Fruit fly (Drosophila melanogaster) whole organism, pupa: ENCODE measurements around the gene CG1552.

ENCODE experiments used
- CG10348 ChIP-seq: fragments of 200-800 bp; sonication (Bioruptor generic); IDR thresholded peaks from 2 replicates; pipeline ENCODE4 v1.3.6; 2022; ENCODE audit warnings: missing biosample characterization, missing genetic modification characterization
- CG12605 ChIP-seq: fragments of 200-800 bp; sonication (Bioruptor generic); IDR thresholded peaks from 2 replicates; pipeline ENCODE4 v1.3.6; 2022; ENCODE audit warnings: missing biosample characterization, missing genetic modification characterization
- CG13204 ChIP-seq: fragments of 200-800 bp; sonication (Bioruptor generic); optimal IDR thresholded peaks from 2 replicates; lab custom pipeline; 2018; ENCODE audit warnings: missing biosample characterization, mild to moderate bottlenecking, missing genetic modification characterization, moderate library complexity
- CG14655 ChIP-seq: fragments of 200-800 bp; sonication (Bioruptor generic); optimal IDR thresholded peaks from 3 replicates; lab custom pipeline; 2017; ENCODE audit warnings: mild to moderate bottlenecking, missing biosample characterization, missing genetic modification reagents, missing genetic modification characterization
- CG17806 ChIP-seq: fragments of 200-800 bp; sonication (Bioruptor generic); optimal IDR thresholded peaks from 2 replicates; lab custom pipeline; 2018; ENCODE audit warnings: missing biosample characterization, mild to moderate bottlenecking, missing genetic modification characterization, moderate library complexity
- CG4496 ChIP-seq: fragments of 200-800 bp; sonication (Bioruptor generic); IDR thresholded peaks from 3 replicates; pipeline ENCODE4 v1.3.6; 2022; ENCODE audit warnings: missing biosample characterization, missing genetic modification characterization
- gl ChIP-seq: fragments of 200-800 bp; sonication (Bioruptor generic); optimal IDR thresholded peaks from 2 replicates; lab custom pipeline; 2018; ENCODE audit warnings: missing biosample characterization, mild to moderate bottlenecking, missing genetic modification characterization
- rn ChIP-seq: fragments of 200-800 bp; sonication (Bioruptor generic); IDR thresholded peaks from 2 replicates; pipeline ENCODE4 v1.3.6; 2022; ENCODE audit warnings: missing biosample characterization, missing genetic modification characterization

DNA sequence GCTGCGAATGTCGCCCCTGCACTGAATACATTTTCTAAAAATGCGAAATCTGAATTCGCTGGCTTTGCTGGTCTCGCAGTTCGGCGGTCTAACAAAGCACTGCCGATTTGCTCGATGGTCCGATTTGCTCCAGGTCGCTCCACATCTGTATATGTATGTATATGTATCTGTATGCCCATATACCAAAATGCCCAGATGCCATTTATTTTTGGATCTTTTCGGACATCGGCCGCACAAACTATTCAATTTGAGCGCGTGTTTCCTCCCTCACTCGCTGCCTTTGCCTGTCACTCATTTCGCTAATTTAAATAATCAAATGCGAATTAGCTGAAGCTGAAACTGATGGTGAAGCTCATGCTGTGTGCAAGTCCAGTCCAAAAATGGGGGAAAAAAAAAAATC is 9.7 kb upstream of the CG1552 start, which contains the start of gene CG1537:
- TF ChIP-seq gl (tag; lab: Kevin White, UChicago), result no peak
- no peak for TF ChIP-seq CG14655 (GFP tag; lab: Kevin White, UChicago)
- TF ChIP-seq CG12605 (GFP tag; lab: Robert Waterston, UW), result no peak
- TF ChIP-seq CG17806, result no peak
- TF ChIP-seq rn (GFP tag; lab: Robert Waterston, UW), result no peak
- no peak for TF ChIP-seq CG4496
- TF ChIP-seq CG13204 (GFP tag; lab: Kevin White, UChicago), result no peak
- TF ChIP-seq CG10348 (GFP tag; lab: Robert Waterston, UW), result no peak
